Fruit fly (Drosophila melanogaster) whole organism, prepupa: ENCODE results near the gene smal.

ENCODE experiments used
- CG11294 ChIP-seq: fragments of 200-800 bp; sonication (Bioruptor generic); IDR thresholded peaks from 2 replicates; pipeline ENCODE4 v1.3.6; 2022; ENCODE audit warnings: missing biosample characterization, missing genetic modification characterization
- CG11902 ChIP-seq: fragments of 200-800 bp; sonication (Bioruptor generic); optimal IDR thresholded peaks from 3 replicates; lab custom pipeline; 2016; ENCODE audit warnings: missing biosample characterization, missing genetic modification characterization
- CG15336 ChIP-seq: fragments of 200-800 bp; sonication (Bioruptor generic); IDR thresholded peaks from 2 replicates; pipeline ENCODE4 v1.3.6; 2022; ENCODE audit warnings: missing biosample characterization, missing genetic modification characterization
- CG1621 ChIP-seq: fragments of 200-800 bp; sonication (Bioruptor generic); optimal IDR thresholded peaks from 3 replicates; lab custom pipeline; 2018; ENCODE audit warnings: missing biosample characterization, mild to moderate bottlenecking, missing genetic modification characterization
- CG3032 ChIP-seq: fragments of 200-800 bp; optimal IDR thresholded peaks from 2 replicates; lab custom pipeline; 2019; ENCODE audit warnings: missing biosample characterization, mild to moderate bottlenecking, missing genetic modification characterization, moderate library complexity
- CG31627 ChIP-seq: fragments of 200-800 bp; sonication (Bioruptor generic); optimal IDR thresholded peaks from 3 replicates; lab custom pipeline; 2016; ENCODE audit warnings: missing biosample characterization, missing genetic modification characterization
- CG32006 ChIP-seq: fragments of 200-800 bp; sonication (Bioruptor generic); optimal IDR thresholded peaks from 3 replicates; lab custom pipeline; 2017; ENCODE audit warnings: missing biosample characterization, mild to moderate bottlenecking, missing genetic modification characterization
- CG34406 ChIP-seq: fragments of 200-800 bp; sonication (Bioruptor generic); optimal IDR thresholded peaks from 3 replicates; lab custom pipeline; 2016; ENCODE audit warnings: missing biosample characterization, missing genetic modification characterization
- CG6163 ChIP-seq: fragments of 200-800 bp; sonication (Bioruptor generic); IDR thresholded peaks from 3 replicates; pipeline ENCODE4 v1.3.6; 2022; ENCODE audit warnings: missing biosample characterization, missing genetic modification characterization
- CG6276 ChIP-seq: fragments of 200-800 bp; sonication (Bioruptor generic); optimal IDR thresholded peaks from 2 replicates; lab custom pipeline; 2017; ENCODE audit warnings: missing biosample characterization, mild to moderate bottlenecking, missing genetic modification characterization
- CG6854 ChIP-seq: fragments of 200-800 bp; sonication (Bioruptor generic); optimal IDR thresholded peaks from 2 replicates; lab custom pipeline; 2017; ENCODE audit warnings: missing biosample characterization, mild to moderate bottlenecking, missing genetic modification characterization
- CG7368 ChIP-seq: fragments of 200-800 bp; sonication (Bioruptor generic); optimal IDR thresholded peaks from 3 replicates; lab custom pipeline; 2016; ENCODE audit warnings: missing biosample characterization, missing genetic modification characterization
- CG8119 ChIP-seq: fragments of 200-800 bp; sonication (Bioruptor generic); IDR thresholded peaks from 3 replicates; pipeline ENCODE4 v1.3.6; 2022; ENCODE audit warnings: missing biosample characterization, missing genetic modification characterization
- CG8319 ChIP-seq: fragments of 200-800 bp; sonication (Bioruptor generic); optimal IDR thresholded peaks from 3 replicates; lab custom pipeline; 2016; ENCODE audit warnings: missing biosample characterization, missing genetic modification characterization
- CG8632 ChIP-seq: fragments of 200-800 bp; sonication (Bioruptor generic); optimal IDR thresholded peaks from 3 replicates; lab custom pipeline; 2016; ENCODE audit warnings: missing biosample characterization, missing genetic modification characterization
- CG9139 ChIP-seq: fragments of 200-800 bp; sonication (Bioruptor generic); optimal IDR thresholded peaks from 3 replicates; lab custom pipeline; 2017; ENCODE audit warnings: missing biosample characterization, mild to moderate bottlenecking, missing genetic modification characterization
- Eip75B ChIP-seq: fragments of 200-800 bp; sonication (Bioruptor generic); optimal IDR thresholded peaks from 3 replicates; lab custom pipeline; 2016; ENCODE audit warnings: missing biosample characterization, missing genetic modification characterization
- Eip78C ChIP-seq: fragments of 200-800 bp; sonication (Bioruptor generic); peaks from one replicate; lab custom pipeline; 2016; ENCODE audit warnings: missing biosample characterization, missing genetic modification characterization
- Eip93F ChIP-seq: fragments of 200-800 bp; sonication (Bioruptor generic); optimal IDR thresholded peaks from 2 replicates; lab custom pipeline; 2016; ENCODE audit warnings: missing biosample characterization, mild to moderate bottlenecking, missing genetic modification characterization
- Ets21C ChIP-seq: fragments of 200-800 bp; sonication (Bioruptor generic); optimal IDR thresholded peaks from 3 replicates; lab custom pipeline; 2016; ENCODE audit warnings: missing biosample characterization, missing genetic modification characterization
- Ets96B ChIP-seq: fragments of 200-800 bp; optimal IDR thresholded peaks from 2 replicates; lab custom pipeline; 2019; ENCODE audit warnings: missing biosample characterization, mild to moderate bottlenecking, missing genetic modification characterization, moderate library complexity
- Hr38 ChIP-seq: sonication (Bioruptor generic); optimal IDR thresholded peaks from 2 replicates; lab custom pipeline; 2016; ENCODE audit warnings: missing biosample characterization, missing genetic modification characterization
- Hr39 ChIP-seq: fragments of 200-800 bp; sonication (Bioruptor generic); optimal IDR thresholded peaks from 2 replicates; lab custom pipeline; 2016; ENCODE audit warnings: missing biosample characterization, missing genetic modification characterization
- Met ChIP-seq: fragments of 200-800 bp; sonication (Bioruptor generic); optimal IDR thresholded peaks from 3 replicates; lab custom pipeline; 2016; ENCODE audit warnings: missing biosample characterization, missing genetic modification characterization
- OdsH ChIP-seq: fragments of 200-800 bp; sonication (Bioruptor generic); optimal IDR thresholded peaks from 3 replicates; lab custom pipeline; 2016; ENCODE audit warnings: missing biosample characterization, missing genetic modification characterization
- Smox ChIP-seq: fragments of 200-800 bp; sonication (Bioruptor generic); optimal IDR thresholded peaks from 3 replicates; lab custom pipeline; 2016; ENCODE audit warnings: missing biosample characterization, missing genetic modification characterization
- Sox14 ChIP-seq: fragments of 200-800 bp; sonication (Bioruptor generic); optimal IDR thresholded peaks from 3 replicates; lab custom pipeline; 2016; ENCODE audit warnings: missing biosample characterization, missing genetic modification characterization
- Sox15 ChIP-seq: fragments of 200-800 bp; sonication (Bioruptor generic); optimal IDR thresholded peaks from 3 replicates; lab custom pipeline; 2016; ENCODE audit warnings: missing biosample characterization, missing genetic modification characterization
- achi ChIP-seq: fragments of 200-800 bp; sonication (Bioruptor generic); optimal IDR thresholded peaks from 3 replicates; lab custom pipeline; 2016; ENCODE audit warnings: missing biosample characterization, missing genetic modification characterization
- cyc ChIP-seq: fragments of 200-800 bp; sonication (Bioruptor generic); optimal IDR thresholded peaks from 3 replicates; lab custom pipeline; 2016; ENCODE audit warnings: missing biosample characterization, missing genetic modification characterization
- dac ChIP-seq: fragments of 200-800 bp; sonication (Bioruptor generic); optimal IDR thresholded peaks from 2 replicates; lab custom pipeline; 2017; ENCODE audit warnings: missing biosample characterization, mild to moderate bottlenecking, missing genetic modification characterization
- eg ChIP-seq: fragments of 200-800 bp; sonication (Bioruptor generic); IDR thresholded peaks from 3 replicates; pipeline ENCODE4 v1.3.6; 2022; ENCODE audit warnings: missing biosample characterization, missing genetic modification characterization
- fd85E ChIP-seq: fragments of 200-800 bp; sonication (Bioruptor generic); optimal IDR thresholded peaks from 3 replicates; lab custom pipeline; 2016; ENCODE audit warnings: missing biosample characterization, missing genetic modification characterization
- lz ChIP-seq: fragments of 200-800 bp; sonication (Bioruptor generic); optimal IDR thresholded peaks from 3 replicates; lab custom pipeline; 2016; ENCODE audit warnings: missing biosample characterization, missing genetic modification characterization
- pdm3 ChIP-seq: fragments of 200-800 bp; sonication (Bioruptor generic); optimal IDR thresholded peaks from 3 replicates; lab custom pipeline; 2016; ENCODE audit warnings: missing biosample characterization, missing genetic modification characterization
- salr ChIP-seq, 2 experiments: fragments of 200-800 bp; sonication (Bioruptor generic); optimal IDR thresholded peaks; 3 replicates each; lab custom pipeline; 2016 to 2018; ENCODE audit warnings: missing biosample characterization in 2 of 2, missing genetic modification characterization in 2 of 2, mild to moderate bottlenecking in 1 of 2
- ss ChIP-seq, 2 experiments: fragments of 200-800 bp; sonication (Bioruptor generic); optimal IDR thresholded peaks; 2 replicates in 1 of 2; 3 replicates in 1 of 2; lab custom pipeline; 2017 to 2018; ENCODE audit warnings: mild to moderate bottlenecking in 2 of 2, missing biosample characterization in 2 of 2, missing genetic modification characterization in 2 of 2, moderate library complexity in 1 of 2
- svp ChIP-seq: fragments of 200-800 bp; sonication (Bioruptor generic); peaks from one replicate; lab custom pipeline; 2016; ENCODE audit warnings: missing biosample characterization, missing genetic modification characterization
- vri ChIP-seq: fragments of 200-800 bp; sonication (Bioruptor generic); optimal IDR thresholded peaks from 3 replicates; lab custom pipeline; 2016; ENCODE audit warnings: missing biosample characterization, mild to moderate bottlenecking, missing genetic modification characterization

Gene smal

DNA sequence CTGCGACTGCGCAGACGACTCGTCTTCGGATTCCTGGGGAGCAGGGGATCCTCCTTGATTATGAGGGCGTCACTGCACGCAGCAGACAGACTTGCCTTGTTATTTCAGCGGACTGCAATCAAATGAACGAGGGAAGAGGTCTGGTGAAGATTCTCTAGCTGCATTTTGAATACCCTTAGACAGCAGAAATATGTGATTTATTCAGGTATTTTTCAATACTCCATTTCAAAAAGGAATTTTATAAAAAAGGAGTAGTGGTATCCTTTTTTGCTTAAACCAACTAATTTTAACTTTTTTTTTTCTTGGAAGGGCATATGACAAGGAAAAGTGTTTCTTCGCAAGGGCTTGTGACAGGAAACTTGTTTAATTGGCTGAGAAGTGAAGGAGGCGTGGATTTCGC is 13.2 kb upstream of the smal start (continued):
- TF ChIP-seq CG8632 (GFP tag; lab: Kevin White, UChicago), result peak; percentile 75
- no peak for TF ChIP-seq CG9139 (GFP tag; lab: Kevin White, UChicago)
- TF ChIP-seq vri (GFP tag; lab: Kevin White, UChicago), result peak; percentile 65
- TF ChIP-seq CG6276 (GFP tag; lab: Kevin White, UChicago), result no peak
- TF ChIP-seq CG11294 (GFP tag; lab: Robert Waterston, UW), result no peak
- peak; percentile 76 for TF ChIP-seq cyc (GFP tag; lab: Kevin White, UChicago)
- no peak for TF ChIP-seq fd85E (GFP tag; lab: Kevin White, UChicago)
- TF ChIP-seq lz (GFP tag; lab: Kevin White, UChicago), result peak; percentile 77

DNA sequence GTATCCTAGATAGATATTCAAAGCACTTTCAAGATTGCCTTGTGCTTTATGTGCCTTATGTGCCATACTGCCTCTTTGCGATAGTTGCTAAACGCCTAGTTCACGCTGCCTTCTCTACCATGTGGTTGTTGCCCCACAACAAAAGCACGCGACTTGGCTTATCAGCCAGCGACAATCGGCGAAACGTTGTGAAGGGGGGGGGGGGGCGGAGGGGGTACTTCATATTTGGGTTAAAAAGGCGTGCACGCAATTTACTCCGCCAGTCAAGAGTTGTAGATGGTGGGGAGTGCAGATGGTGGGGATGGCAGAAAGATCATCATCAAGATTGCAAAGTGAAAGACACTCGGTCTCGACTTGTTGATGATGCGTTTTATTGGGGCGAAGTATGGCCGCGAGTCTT is 9.8 kb upstream of the smal start:
- TF ChIP-seq CG8119 (GFP tag; lab: Robert Waterston, UW), result no peak
- no peak for TF ChIP-seq Sox15 (GFP tag; lab: Kevin White, UChicago)
- TF ChIP-seq ss (GFP tag; optimal IDR thresholded peaks at IDR 0.05; lab: Kevin White, UChicago), result peak in 1 of 2 experiments; percentile 84
- no peak for TF ChIP-seq pdm3 (GFP tag; lab: Kevin White, UChicago)
- no peak for TF ChIP-seq CG31627
- TF ChIP-seq CG7368 (GFP tag; lab: Kevin White, UChicago), result no peak
- no peak for TF ChIP-seq Eip78C (GFP tag; lab: Kevin White, UChicago)
- TF ChIP-seq lz (GFP tag; lab: Kevin White, UChicago), result no peak
- no peak for TF ChIP-seq CG15336 (GFP tag; lab: Robert Waterston, UW)
- no peak for TF ChIP-seq CG9139 (GFP tag; lab: Kevin White, UChicago)
- TF ChIP-seq OdsH (GFP tag; lab: Kevin White, UChicago), result no peak
- 0 out of 3 replicates have a peak, but pooled peaks have one; percentile 20 for TF ChIP-seq CG6163 (GFP tag; lab: Robert Waterston, UW)
- no peak for TF ChIP-seq CG11294 (GFP tag; lab: Robert Waterston, UW)
- TF ChIP-seq Hr39, result no peak
- TF ChIP-seq salr (GFP tag; optimal IDR thresholded peaks at IDR 0.05; lab: Kevin White, UChicago), result no peak
- no peak for TF ChIP-seq Smox
- TF ChIP-seq CG11902 (GFP tag; lab: Kevin White, UChicago), result no peak
- TF ChIP-seq Sox14 (GFP tag; lab: Kevin White, UChicago), result no peak
- TF ChIP-seq CG34406 (GFP tag; lab: Kevin White, UChicago), result no peak
- TF ChIP-seq Met (GFP tag; lab: Kevin White, UChicago), result no peak
- TF ChIP-seq Ets21C (GFP tag; lab: Kevin White, UChicago), result no peak
- TF ChIP-seq CG8319, result no peak
- TF ChIP-seq Ets96B (tag; lab: Kevin White, UChicago), result no peak
- TF ChIP-seq CG6854 (GFP tag; lab: Kevin White, UChicago), result no peak
- peak; percentile 35 for TF ChIP-seq CG32006 (GFP tag; lab: Kevin White, UChicago)
- no peak for TF ChIP-seq CG1621 (tag; lab: Kevin White, UChicago)
- TF ChIP-seq eg (GFP tag; lab: Robert Waterston, UW), result 0 out of 3 replicates have a peak, but pooled peaks have one; percentile 6
- TF ChIP-seq achi (GFP tag; lab: Kevin White, UChicago), result no peak
- TF ChIP-seq Eip93F, result no peak
- no peak for TF ChIP-seq dac (GFP tag; lab: Kevin White, UChicago)
- TF ChIP-seq Eip75B (GFP tag; lab: Kevin White, UChicago), result no peak
- TF ChIP-seq CG3032 (tag; lab: Kevin White, UChicago), result no peak

DNA sequence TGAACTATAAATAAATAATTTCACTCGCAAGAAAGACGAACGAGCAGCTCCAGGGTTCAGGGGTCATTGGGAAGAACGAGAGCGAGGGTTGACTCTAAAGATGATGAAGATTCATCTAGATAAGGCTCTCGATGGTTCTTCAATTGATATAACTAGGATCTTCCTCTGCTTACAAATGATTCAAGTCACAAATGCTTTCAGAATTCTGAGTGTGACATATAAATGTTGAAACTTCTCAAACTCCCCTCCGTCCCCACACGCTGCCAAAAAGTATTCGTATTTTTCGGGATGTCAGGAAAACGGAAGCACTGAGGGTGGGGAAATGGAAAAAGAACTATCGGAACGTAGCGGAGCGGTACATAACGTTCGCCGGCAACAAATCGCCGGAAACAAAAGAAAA is 7.8 kb upstream of the smal start:
- TF ChIP-seq svp (peak; percentile 66), Hr38 (GFP tag; lab: Kevin White, UChicago) (no peak), CG15336 (GFP tag; lab: Robert Waterston, UW) (no peak)
